Fruit fly (Drosophila melanogaster) whole organism, embryonic: Measurements from ENCODE around the gene grnd.
A peak's percentile ranks its signal among the peaks of the same experiment; 100 is the strongest.

Source experiments
- ATbp ChIP-seq: fragments of 200-800 bp; sonication (Bioruptor generic); optimal IDR thresholded peaks from 2 replicates; lab custom pipeline; 2017; ENCODE audit warnings: missing biosample characterization, mild to moderate bottlenecking, missing genetic modification characterization, missing genetic modification reagents
- Atf-2 ChIP-seq: fragments of 200-800 bp; sonication (Bioruptor generic); optimal IDR thresholded peaks from 2 replicates; lab custom pipeline; 2016; ENCODE audit warnings: missing biosample characterization, missing genetic modification characterization
- CG10543 ChIP-seq: fragments of 200-800 bp; sonication (Bioruptor generic); optimal IDR thresholded peaks from 3 replicates; lab custom pipeline; 2017; ENCODE audit warnings: missing biosample characterization, mild to moderate bottlenecking, missing genetic modification characterization, moderate library complexity
- CG11398 ChIP-seq: fragments of 200-800 bp; sonication (Bioruptor generic); optimal IDR thresholded peaks from 2 replicates; lab custom pipeline; 2016; ENCODE audit warnings: missing biosample characterization, missing genetic modification characterization
- CG15479 ChIP-seq: fragments of 200-800 bp; sonication (Bioruptor generic); optimal IDR thresholded peaks from 3 replicates; lab custom pipeline; 2019; ENCODE audit warnings: missing biosample characterization, mild to moderate bottlenecking, missing genetic modification characterization, moderate library complexity
- CG16863 ChIP-seq: fragments of 200-800 bp; sonication (Bioruptor generic); optimal IDR thresholded peaks from 3 replicates; lab custom pipeline; 2016; ENCODE audit warnings: missing biosample characterization, missing genetic modification characterization
- CG1792 ChIP-seq: fragments of 200-800 bp; sonication (Bioruptor generic); optimal IDR thresholded peaks from 2 replicates; lab custom pipeline; 2016; ENCODE audit warnings: missing biosample characterization, missing genetic modification characterization
- CG18011 ChIP-seq: fragments of 200-800 bp; sonication (Bioruptor generic); optimal IDR thresholded peaks from 2 replicates; lab custom pipeline; 2017; ENCODE audit warnings: missing biosample characterization, missing genetic modification characterization, mild to moderate bottlenecking, moderate library complexity, missing genotype
- CG2712 ChIP-seq: fragments of 200-800 bp; optimal IDR thresholded peaks from 3 replicates; lab custom pipeline; 2019; ENCODE audit warnings: missing biosample characterization, mild to moderate bottlenecking, missing genetic modification characterization, moderate library complexity
- CG2889 ChIP-seq: fragments of 200-800 bp; sonication (Bioruptor generic); IDR thresholded peaks from 3 replicates; pipeline ENCODE4 v1.3.6; 2022; ENCODE audit warnings: missing biosample characterization, missing genetic modification characterization
- CG30431 ChIP-seq: fragments of 200-800 bp; sonication (Bioruptor generic); optimal IDR thresholded peaks from 2 replicates; lab custom pipeline; 2017; ENCODE audit warnings: missing biosample characterization, missing genetic modification characterization
- CG31224 ChIP-seq: fragments of 200-800 bp; sonication (Bioruptor generic); IDR thresholded peaks from 2 replicates; pipeline ENCODE4 v1.3.6; 2022; ENCODE audit warnings: missing biosample characterization, missing genetic modification characterization
- CG4360 ChIP-seq: fragments of 200-800 bp; sonication (Bioruptor generic); IDR thresholded peaks from 2 replicates; pipeline ENCODE4 v1.3.6; 2022; ENCODE audit warnings: missing biosample characterization, missing genetic modification characterization
- CG4424 ChIP-seq: fragments of 200-800 bp; sonication (Bioruptor generic); optimal IDR thresholded peaks from 3 replicates; lab custom pipeline; 2016; ENCODE audit warnings: missing biosample characterization, missing genetic modification characterization
- CG6854 ChIP-seq: fragments of 200-800 bp; sonication (Bioruptor generic); optimal IDR thresholded peaks from 3 replicates; lab custom pipeline; 2017; ENCODE audit warnings: missing biosample characterization, mild to moderate bottlenecking, missing genetic modification characterization
- CG7372 ChIP-seq: fragments of 200-800 bp; sonication (Bioruptor generic); IDR thresholded peaks from 2 replicates; pipeline ENCODE4 v1.3.6; 2022; ENCODE audit warnings: missing biosample characterization, missing genetic modification characterization
- CG7839 ChIP-seq: fragments of 200-800 bp; sonication (Bioruptor generic); optimal IDR thresholded peaks from 3 replicates; lab custom pipeline; 2018; ENCODE audit warnings: missing biosample characterization, mild to moderate bottlenecking, missing genetic modification characterization, moderate library complexity
- CG9609 ChIP-seq: fragments of 200-800 bp; sonication (Bioruptor generic); optimal IDR thresholded peaks from 3 replicates; lab custom pipeline; 2016; ENCODE audit warnings: missing biosample characterization, missing genetic modification characterization
- CG9797 ChIP-seq: fragments of 200-800 bp; sonication (Bioruptor generic); optimal IDR thresholded peaks from 3 replicates; lab custom pipeline; 2018; ENCODE audit warnings: missing biosample characterization, mild to moderate bottlenecking, missing genetic modification characterization
- Camta ChIP-seq: fragments of 200-800 bp; sonication (Bioruptor generic); optimal IDR thresholded peaks from 2 replicates; lab custom pipeline; 2016; ENCODE audit warnings: missing biosample characterization, missing genetic modification characterization
- Ets65A ChIP-seq: fragments of 200-800 bp; sonication (Bioruptor generic); peaks from one replicate; lab custom pipeline; 2016; ENCODE audit warnings: missing biosample characterization, missing genetic modification characterization
- Gug ChIP-seq: fragments of 200-800 bp; sonication (Bioruptor generic); IDR thresholded peaks from 4 replicates; pipeline ENCODE4 v1.3.6; 2022; ENCODE audit warnings: missing biosample characterization, missing genetic modification characterization
- Jarid2 ChIP-seq: fragments of 200-800 bp; sonication (Bioruptor generic); optimal IDR thresholded peaks from 3 replicates; lab custom pipeline; 2017; ENCODE audit warnings: mild to moderate bottlenecking, missing biosample characterization, missing genetic modification reagents, missing genetic modification characterization
- Poxn ChIP-seq: fragments of 200-800 bp; sonication (Bioruptor generic); IDR thresholded peaks from 2 replicates; pipeline ENCODE4 v1.3.6; 2022; ENCODE audit warnings: missing biosample characterization, missing genetic modification characterization
- Trl ChIP-seq, 3 experiments: fragments of >200 bp in 2 of 3; fragments of 200-800 bp in 1 of 3; sonication (Bioruptor generic) in 1 of 3; optimal IDR thresholded peaks; 2 replicates in 1 of 3; 3 replicates in 2 of 3; lab custom pipeline; 2016 to 2017; ENCODE audit warnings: missing biosample characterization in 1 of 3, missing genetic modification characterization in 1 of 3
- bcd ChIP-seq: fragments of 200-800 bp; sonication (Bioruptor generic); optimal IDR thresholded peaks from 2 replicates; lab custom pipeline; 2017; ENCODE audit warnings: missing biosample characterization, mild to moderate bottlenecking, missing genetic modification characterization
- btn ChIP-seq: fragments of 200-800 bp; sonication (Bioruptor generic); optimal IDR thresholded peaks from 2 replicates; lab custom pipeline; 2016; ENCODE audit warnings: missing biosample characterization, missing genetic modification characterization
- da ChIP-seq: fragments of 200-800 bp; sonication (Bioruptor generic); optimal IDR thresholded peaks from 2 replicates; lab custom pipeline; 2016; ENCODE audit warnings: missing biosample characterization, missing genetic modification characterization
- exex ChIP-seq: fragments of 200-800 bp; sonication (Bioruptor generic); optimal IDR thresholded peaks from 4 replicates; lab custom pipeline; 2018; ENCODE audit warnings: missing biosample characterization, mild to moderate bottlenecking, missing genetic modification characterization, moderate library complexity
- ham ChIP-seq: fragments of 200-800 bp; sonication (Bioruptor generic); IDR thresholded peaks from 2 replicates; pipeline ENCODE4 v1.3.6; 2022; ENCODE audit warnings: missing biosample characterization, missing genetic modification characterization
- hb ChIP-seq: fragments of 200-800 bp; sonication (Bioruptor generic); IDR thresholded peaks from 3 replicates; pipeline ENCODE4 v1.3.6; 2022; ENCODE audit warnings: missing biosample characterization, missing genetic modification characterization; ENCODE audit not compliant: partially characterized antibody
- insv ChIP-seq, 2 experiments: fragments of 200-800 bp; sonication (Bioruptor generic); optimal IDR thresholded peaks; 3 replicates each; lab custom pipeline; 2016 to 2018; ENCODE audit warnings: missing biosample characterization in 2 of 2, missing genetic modification characterization in 2 of 2
- jigr1 ChIP-seq: fragments of 200-800 bp; sonication (Bioruptor generic); IDR thresholded peaks from 3 replicates; pipeline ENCODE4 v1.3.6; 2022; ENCODE audit warnings: missing biosample characterization, missing genetic modification characterization
- jing ChIP-seq: fragments of 200-800 bp; sonication (Bioruptor generic); optimal IDR thresholded peaks from 2 replicates; lab custom pipeline; 2018; ENCODE audit warnings: missing biosample characterization, mild to moderate bottlenecking, missing genetic modification characterization
- kay ChIP-seq: fragments of 200-800 bp; sonication (Bioruptor generic); optimal IDR thresholded peaks from 2 replicates; lab custom pipeline; 2016; ENCODE audit warnings: missing biosample characterization, missing genetic modification characterization
- ken ChIP-seq: fragments of 200-800 bp; sonication (Bioruptor generic); IDR thresholded peaks from 3 replicates; pipeline ENCODE4 v1.3.6; 2022; ENCODE audit warnings: missing biosample characterization, missing genetic modification characterization
- luna ChIP-seq: fragments of 200-800 bp; sonication (Bioruptor generic); optimal IDR thresholded peaks from 2 replicates; lab custom pipeline; 2016; ENCODE audit warnings: missing biosample characterization, missing genetic modification characterization
- nerfin-2 ChIP-seq: fragments of 200-800 bp; sonication (Bioruptor generic); IDR thresholded peaks from 2 replicates; pipeline ENCODE4 v1.3.6; 2022; ENCODE audit warnings: missing biosample characterization, missing genetic modification characterization; ENCODE audit not compliant: partially characterized antibody
- oc ChIP-seq: fragments of 200-800 bp; sonication (Bioruptor generic); optimal IDR thresholded peaks from 2 replicates; lab custom pipeline; 2018; ENCODE audit warnings: missing biosample characterization, mild to moderate bottlenecking, missing genetic modification characterization, moderate library complexity
- pb ChIP-seq: fragments of 200-800 bp; sonication (Bioruptor generic); optimal IDR thresholded peaks from 3 replicates; lab custom pipeline; 2016; ENCODE audit warnings: missing biosample characterization, missing genetic modification characterization
- peb ChIP-seq: fragments of 200-800 bp; sonication (Bioruptor generic); IDR thresholded peaks from 2 replicates; pipeline ENCODE4 v1.3.6; 2022; ENCODE audit warnings: missing biosample characterization, missing genetic modification characterization
- pho ChIP-seq: fragments of 200-800 bp; sonication (Bioruptor generic); optimal IDR thresholded peaks from 2 replicates; lab custom pipeline; 2016; ENCODE audit warnings: missing biosample characterization, missing genetic modification characterization
- pnt ChIP-seq: fragments of 200-800 bp; sonication (Bioruptor generic); optimal IDR thresholded peaks from 3 replicates; lab custom pipeline; 2016; ENCODE audit warnings: missing biosample characterization, missing genetic modification characterization
- prd ChIP-seq, 3 experiments: fragments of >200 bp in 2 of 3; fragments of 200-800 bp in 1 of 3; sonication (Bioruptor generic) in 1 of 3; optimal IDR thresholded peaks in 2 of 3; IDR thresholded peaks in 1 of 3; 2 replicates in 2 of 3; 3 replicates in 1 of 3; pipeline versions ENCODE4 v1.3.6 to Lab custom; 2017 to 2022; ENCODE audit warnings: missing biosample characterization in 1 of 3, missing genetic modification characterization in 1 of 3
- repo ChIP-seq: fragments of 200-800 bp; sonication (Bioruptor generic); optimal IDR thresholded peaks from 2 replicates; lab custom pipeline; 2016; ENCODE audit warnings: missing biosample characterization, missing genetic modification characterization
- ro ChIP-seq: fragments of 200-800 bp; sonication (Bioruptor generic); IDR thresholded peaks from 2 replicates; pipeline ENCODE4 v1.3.6; 2022; ENCODE audit warnings: missing biosample characterization, missing genetic modification characterization
- sens-2 ChIP-seq: fragments of 200-800 bp; sonication (Bioruptor generic); IDR thresholded peaks from 2 replicates; pipeline ENCODE4 v1.3.6; 2022; ENCODE audit warnings: missing biosample characterization, missing genetic modification characterization
- sim ChIP-seq: fragments of 200-800 bp; sonication (Bioruptor generic); IDR thresholded peaks from 2 replicates; pipeline ENCODE4 v1.3.6; 2022; ENCODE audit warnings: missing biosample characterization, missing genetic modification characterization
- tin ChIP-seq: fragments of 200-800 bp; sonication (Bioruptor generic); optimal IDR thresholded peaks from 3 replicates; lab custom pipeline; 2016; ENCODE audit warnings: missing biosample characterization, missing genetic modification characterization
- wor ChIP-seq: fragments of 200-800 bp; sonication (Bioruptor generic); IDR thresholded peaks from 2 replicates; pipeline ENCODE4 v1.3.6; 2022; ENCODE audit warnings: missing biosample characterization, missing genetic modification characterization
- zfh2 ChIP-seq: fragments of 200-800 bp; sonication (Bioruptor generic); optimal IDR thresholded peaks from 2 replicates; lab custom pipeline; 2016; ENCODE audit warnings: missing biosample characterization, missing genetic modification characterization

grnd gene

dm6 chr2L:18477455-18477854 lies 7.8 kb upstream of the grnd start (continued):
- TF ChIP-seq Poxn (GFP tag; lab: Robert Waterston, UW) (0 out of 2 replicates have a peak, but pooled peaks have one; percentile 37), CG4360 (GFP tag; lab: Robert Waterston, UW) (peak; percentile 73), oc (tag; lab: Kevin White, UChicago) (peak; percentile 95), Ets65A (GFP tag; lab: Kevin White, UChicago) (peak; percentile 93), btn (GFP tag; lab: Kevin White, UChicago) (no peak), exex (tag; lab: Kevin White, UChicago) (no peak), CG4424 (GFP tag; lab: Kevin White, UChicago) (peak; percentile 91), CG7839 (tag; lab: Kevin White, UChicago) (peak; percentile 96), luna (GFP tag; lab: Kevin White, UChicago) (no peak), prd (optimal IDR thresholded peaks at IDR 0.05; lab: Kevin White, UChicago) (no peak), prd (GFP tag; IDR thresholded peaks at IDR 0.05; lab: Robert Waterston, UW) (peak; percentile 96), CG7372 (peak; percentile 86), zfh2 (GFP tag; lab: Kevin White, UChicago) (no peak), CG31224 (GFP tag; lab: Robert Waterston, UW) (peak; percentile 82), hb (GFP tag; lab: Robert Waterston, UW) (no peak), CG10543 (GFP tag; lab: Kevin White, UChicago) (no peak), peb (GFP tag; lab: Robert Waterston, UW) (peak; percentile 86), ATbp (GFP tag; lab: Kevin White, UChicago) (peak; percentile 88), pnt (peak; percentile 53), wor (peak; percentile 87), CG30431 (GFP tag; lab: Kevin White, UChicago) (peak; percentile 75), da (GFP tag; lab: Kevin White, UChicago) (no peak), jigr1 (GFP tag; lab: Robert Waterston, UW) (no peak; the same call in 2 of the 3 replicates), ken (GFP tag; lab: Robert Waterston, UW) (peak; percentile 83; the same call in 2 of the 3 replicates), CG2712 (peak; percentile 97), ro (GFP tag; lab: Robert Waterston, UW) (peak; percentile 74), CG2889 (GFP tag; lab: Robert Waterston, UW) (no peak), Atf-2 (GFP tag; lab: Kevin White, UChicago) (no peak), CG16863 (GFP tag; lab: Kevin White, UChicago) (no peak), CG9609 (GFP tag; lab: Kevin White, UChicago) (no peak), Jarid2 (GFP tag; lab: Kevin White, UChicago) (peak; percentile 50), CG18011 (GFP tag; lab: Kevin White, UChicago) (no peak), repo (GFP tag; lab: Kevin White, UChicago) (peak; percentile 49), CG11398 (GFP tag; lab: Kevin White, UChicago) (peak; percentile 15), Gug (peak; percentile 80), pho (GFP tag; lab: Kevin White, UChicago) (peak; percentile 21), sens-2 (peak; percentile 91), bcd (GFP tag; lab: Kevin White, UChicago) (peak; percentile 84), sim (GFP tag; lab: Robert Waterston, UW) (peak; percentile 95), CG9797 (GFP tag; lab: Kevin White, UChicago) (peak; percentile 7), pb (GFP tag; lab: Kevin White, UChicago) (no peak), nerfin-2 (GFP tag; lab: Robert Waterston, UW) (no peak), ham (GFP tag; lab: Robert Waterston, UW) (no peak), insv (GFP tag; optimal IDR thresholded peaks at IDR 0.05; lab: Kevin White, UChicago) (peak in 1 of 2 experiments; percentile 38), kay (GFP tag; lab: Kevin White, UChicago) (peak; percentile 80), jing (GFP tag; lab: Kevin White, UChicago) (peak; percentile 63), Camta (peak; percentile 59), tin (GFP tag; lab: Kevin White, UChicago) (peak; percentile 92), Trl (optimal IDR thresholded peaks at IDR 0.05; lab: Kevin White, UChicago) (no peak), Trl (GFP tag; optimal IDR thresholded peaks at IDR 0.05; lab: Kevin White, UChicago) (peak; percentile 37), CG15479 (GFP tag; lab: Kevin White, UChicago) (no peak), CG6854 (GFP tag; lab: Kevin White, UChicago) (peak; percentile 69), CG1792 (GFP tag; lab: Kevin White, UChicago) (peak; percentile 26)
